Fruit fly (Drosophila melanogaster) whole organism, embryonic: ENCODE results near the gene prt.

Source experiments
- Abd-B ChIP-seq: fragments of 200-800 bp; sonication (Bioruptor generic); optimal IDR thresholded peaks from 2 replicates; lab custom pipeline; 2018; ENCODE audit warnings: missing biosample characterization, mild to moderate bottlenecking, missing genetic modification characterization, moderate library complexity
- BEAF-32 ChIP-seq: fragments of 200-800 bp; sonication (Bioruptor generic); optimal IDR thresholded peaks from 3 replicates; lab custom pipeline; 2017; ENCODE audit warnings: missing biosample characterization, missing genetic modification characterization, mild to moderate bottlenecking, moderate library complexity, missing genetic modification reagents
- CG12769 ChIP-seq: fragments of 200-800 bp; sonication (Bioruptor generic); optimal IDR thresholded peaks from 2 replicates; lab custom pipeline; 2019; ENCODE audit warnings: missing biosample characterization, mild to moderate bottlenecking, missing genetic modification characterization, moderate library complexity
- CG14050 ChIP-seq: fragments of 200-800 bp; sonication (Bioruptor generic); IDR thresholded peaks from 3 replicates; pipeline ENCODE4 v1.3.6; 2022; ENCODE audit warnings: missing biosample characterization, missing genetic modification characterization
- CG15011 ChIP-seq: fragments of 200-800 bp; sonication (Bioruptor generic); optimal IDR thresholded peaks from 3 replicates; lab custom pipeline; 2018; ENCODE audit warnings: missing biosample characterization, mild to moderate bottlenecking, missing genetic modification characterization
- CG16815 ChIP-seq: fragments of 200-800 bp; sonication (Bioruptor generic); optimal IDR thresholded peaks from 3 replicates; lab custom pipeline; 2017; ENCODE audit warnings: missing biosample characterization, mild to moderate bottlenecking, missing genetic modification characterization
- CG1792 ChIP-seq: fragments of 200-800 bp; sonication (Bioruptor generic); optimal IDR thresholded peaks from 2 replicates; lab custom pipeline; 2016; ENCODE audit warnings: missing biosample characterization, missing genetic modification characterization
- CG18599 ChIP-seq: fragments of 200-800 bp; sonication (Bioruptor generic); optimal IDR thresholded peaks from 3 replicates; lab custom pipeline; 2017; ENCODE audit warnings: missing biosample characterization, missing genetic modification characterization, mild to moderate bottlenecking, moderate library complexity, missing genetic modification reagents
- CG2712 ChIP-seq: fragments of 200-800 bp; optimal IDR thresholded peaks from 3 replicates; lab custom pipeline; 2019; ENCODE audit warnings: missing biosample characterization, mild to moderate bottlenecking, missing genetic modification characterization, moderate library complexity
- CG30403 ChIP-seq: fragments of 200-800 bp; sonication (Bioruptor generic); optimal IDR thresholded peaks from 3 replicates; lab custom pipeline; 2016; ENCODE audit warnings: missing biosample characterization, missing genetic modification characterization
- CG31365 ChIP-seq: fragments of 200-800 bp; sonication (Bioruptor generic); optimal IDR thresholded peaks from 2 replicates; lab custom pipeline; 2018; ENCODE audit warnings: missing biosample characterization, mild to moderate bottlenecking, missing genetic modification characterization
- CG32767 ChIP-seq: fragments of 200-800 bp; sonication (Bioruptor generic); IDR thresholded peaks from 2 replicates; pipeline ENCODE4 v1.3.6; 2022; ENCODE audit warnings: missing biosample characterization, missing genetic modification characterization
- CG34224 ChIP-seq: fragments of 200-800 bp; sonication (Bioruptor generic); IDR thresholded peaks from 3 replicates; pipeline ENCODE4 v1.3.6; 2022; ENCODE audit warnings: missing biosample characterization, missing genetic modification characterization; ENCODE audit not compliant: partially characterized antibody
- CG4617 ChIP-seq: fragments of 200-800 bp; sonication (Bioruptor generic); optimal IDR thresholded peaks from 3 replicates; lab custom pipeline; 2016; ENCODE audit warnings: missing biosample characterization, missing genetic modification characterization, borderline replicate concordance
- CG4730 ChIP-seq: fragments of 200-800 bp; sonication (Bioruptor generic); IDR thresholded peaks from 2 replicates; pipeline ENCODE4 v1.3.6; 2022; ENCODE audit warnings: missing biosample characterization, missing genetic modification characterization
- CG6854 ChIP-seq: fragments of 200-800 bp; sonication (Bioruptor generic); optimal IDR thresholded peaks from 3 replicates; lab custom pipeline; 2017; ENCODE audit warnings: missing biosample characterization, mild to moderate bottlenecking, missing genetic modification characterization
- CG7271 ChIP-seq: fragments of 200-800 bp; sonication (Bioruptor generic); optimal IDR thresholded peaks from 2 replicates; lab custom pipeline; 2018; ENCODE audit warnings: missing biosample characterization, mild to moderate bottlenecking, missing genetic modification characterization, moderate library complexity
- CG7963 ChIP-seq: fragments of 200-800 bp; sonication (Bioruptor generic); IDR thresholded peaks from 3 replicates; pipeline ENCODE4 v1.3.6; 2022; ENCODE audit warnings: missing biosample characterization, missing genetic modification characterization; ENCODE audit not compliant: partially characterized antibody
- CG8388 ChIP-seq: fragments of 200-800 bp; sonication (Bioruptor generic); optimal IDR thresholded peaks from 2 replicates; lab custom pipeline; 2019; ENCODE audit warnings: missing biosample characterization, mild to moderate bottlenecking, missing genetic modification characterization, moderate library complexity
- CG8765 ChIP-seq: fragments of 200-800 bp; sonication (Bioruptor generic); IDR thresholded peaks from 2 replicates; pipeline ENCODE4 v1.3.6; 2022; ENCODE audit warnings: missing biosample characterization, missing genetic modification characterization
- Camta ChIP-seq: fragments of 200-800 bp; sonication (Bioruptor generic); optimal IDR thresholded peaks from 2 replicates; lab custom pipeline; 2016; ENCODE audit warnings: missing biosample characterization, missing genetic modification characterization
- D ChIP-seq, 2 experiments: fragments of 200-800 bp in 1 of 2; fragments of >200 bp in 1 of 2; sonication (Bioruptor generic) in 1 of 2; optimal IDR thresholded peaks; 2 replicates in 1 of 2; 3 replicates in 1 of 2; lab custom pipeline; 2017; ENCODE audit warnings: mild to moderate bottlenecking in 1 of 2, missing biosample characterization in 1 of 2, missing genetic modification characterization in 1 of 2, missing genetic modification reagents in 1 of 2
- Dip2 ChIP-seq: fragments of 200-800 bp; sonication (Bioruptor generic); IDR thresholded peaks from 2 replicates; pipeline ENCODE4 v1.3.6; 2022; ENCODE audit warnings: missing biosample characterization, missing genetic modification characterization
- Dref ChIP-seq: fragments of 200-800 bp; sonication (Bioruptor generic); IDR thresholded peaks from 2 replicates; pipeline ENCODE4 v1.3.6; 2022; ENCODE audit warnings: missing biosample characterization, missing genetic modification characterization
- E2f2 ChIP-seq: fragments of 200-800 bp; sonication (Bioruptor generic); IDR thresholded peaks from 2 replicates; pipeline ENCODE4 v1.3.6; 2022; ENCODE audit warnings: missing biosample characterization, missing genetic modification characterization
- HmgZ ChIP-seq: fragments of 200-800 bp; sonication (Bioruptor generic); optimal IDR thresholded peaks from 2 replicates; lab custom pipeline; 2018; ENCODE audit warnings: missing biosample characterization, mild to moderate bottlenecking, missing genetic modification characterization
- MESR4 ChIP-seq: fragments of 200-800 bp; sonication (Bioruptor generic); optimal IDR thresholded peaks from 2 replicates; lab custom pipeline; 2018; ENCODE audit warnings: missing biosample characterization, mild to moderate bottlenecking, missing genetic modification characterization, moderate library complexity
- NC2α ChIP-seq: fragments of 200-800 bp; sonication (Bioruptor generic); optimal IDR thresholded peaks from 2 replicates; lab custom pipeline; 2016; ENCODE audit warnings: missing biosample characterization, missing genetic modification characterization
- NK7.1 ChIP-seq: fragments of 200-800 bp; sonication (Bioruptor generic); optimal IDR thresholded peaks from 3 replicates; lab custom pipeline; 2016; ENCODE audit warnings: missing biosample characterization, missing genetic modification characterization
- Nf-YB ChIP-seq: fragments of 200-800 bp; sonication (Bioruptor generic); optimal IDR thresholded peaks from 3 replicates; lab custom pipeline; 2019; ENCODE audit warnings: missing biosample characterization, mild to moderate bottlenecking, missing genetic modification characterization, moderate library complexity
- Opbp ChIP-seq: fragments of 200-800 bp; sonication (Bioruptor generic); IDR thresholded peaks from 3 replicates; pipeline ENCODE4 v1.3.6; 2022; ENCODE audit warnings: missing biosample characterization, missing genetic modification characterization; ENCODE audit not compliant: partially characterized antibody
- Rfx ChIP-seq: fragments of 200-800 bp; sonication (Bioruptor generic); IDR thresholded peaks from 2 replicates; pipeline ENCODE4 v1.3.6; 2022; ENCODE audit warnings: missing biosample characterization, missing genetic modification characterization
- Sox102F ChIP-seq: fragments of 200-800 bp; sonication (Bioruptor generic); optimal IDR thresholded peaks from 2 replicates; lab custom pipeline; 2018; ENCODE audit warnings: missing biosample characterization, mild to moderate bottlenecking, missing genetic modification characterization, moderate library complexity
- Usf ChIP-seq: fragments of 200-800 bp; sonication (Bioruptor generic); optimal IDR thresholded peaks from 2 replicates; lab custom pipeline; 2017; ENCODE audit warnings: missing genotype, missing biosample characterization, missing genetic modification characterization
- ab ChIP-seq: fragments of 200-800 bp; sonication (Bioruptor generic); optimal IDR thresholded peaks from 2 replicates; lab custom pipeline; 2016; ENCODE audit warnings: missing biosample characterization, missing genetic modification characterization
- az2 ChIP-seq: fragments of 200-800 bp; sonication (Bioruptor generic); optimal IDR thresholded peaks from 3 replicates; lab custom pipeline; 2016; ENCODE audit warnings: missing biosample characterization, missing genetic modification characterization
- dysf ChIP-seq: fragments of 200-800 bp; sonication (Bioruptor generic); IDR thresholded peaks from 3 replicates; pipeline ENCODE4 v1.3.6; 2022; ENCODE audit warnings: missing biosample characterization, missing genetic modification characterization
- gfzf ChIP-seq: fragments of 200-800 bp; sonication (Bioruptor generic); optimal IDR thresholded peaks from 2 replicates; lab custom pipeline; 2016; ENCODE audit warnings: missing biosample characterization, mild to moderate bottlenecking, missing genetic modification characterization, moderate library complexity
- lmd ChIP-seq: fragments of 200-800 bp; sonication (Bioruptor generic); IDR thresholded peaks from 2 replicates; pipeline ENCODE4 v1.3.6; 2022; ENCODE audit warnings: missing biosample characterization, missing genetic modification characterization
- lola ChIP-seq, 3 experiments: fragments of >200 bp in 2 of 3; fragments of 200-800 bp in 1 of 3; sonication (Bioruptor generic) in 1 of 3; optimal IDR thresholded peaks; 2 replicates each; lab custom pipeline; 2017 to 2019; ENCODE audit warnings: missing biosample characterization in 3 of 3, missing genetic modification characterization in 3 of 3, mild to moderate bottlenecking in 1 of 3, moderate library complexity in 1 of 3
- nom ChIP-seq: fragments of 200-800 bp; sonication (Bioruptor generic); optimal IDR thresholded peaks from 2 replicates; lab custom pipeline; 2017; ENCODE audit warnings: missing biosample characterization, missing genetic modification characterization, mild to moderate bottlenecking, moderate library complexity, missing genetic modification reagents
- peb ChIP-seq: fragments of 200-800 bp; sonication (Bioruptor generic); IDR thresholded peaks from 2 replicates; pipeline ENCODE4 v1.3.6; 2022; ENCODE audit warnings: missing biosample characterization, missing genetic modification characterization
- pum ChIP-seq: fragments of 200-800 bp; sonication (Bioruptor generic); optimal IDR thresholded peaks from 2 replicates; lab custom pipeline; 2016; ENCODE audit warnings: missing biosample characterization, missing genetic modification characterization
- slbo ChIP-seq: fragments of 200-800 bp; sonication (Bioruptor generic); IDR thresholded peaks from 2 replicates; pipeline ENCODE4 v1.3.6; 2022; ENCODE audit warnings: missing biosample characterization, missing genetic modification characterization
- toy ChIP-seq: fragments of 200-800 bp; sonication (Bioruptor generic); IDR thresholded peaks from 2 replicates; pipeline ENCODE4 v1.3.6; 2022; ENCODE audit warnings: missing biosample characterization, missing genetic modification characterization
- tx ChIP-seq: fragments of 200-800 bp; sonication (Bioruptor generic); optimal IDR thresholded peaks from 2 replicates; lab custom pipeline; 2016; ENCODE audit warnings: missing biosample characterization, missing genetic modification characterization
- vfl ChIP-seq: fragments of 200-800 bp; sonication (Bioruptor generic); optimal IDR thresholded peaks from 2 replicates; lab custom pipeline; 2016; ENCODE audit warnings: missing biosample characterization, missing genetic modification characterization

Gene prt

DNA sequence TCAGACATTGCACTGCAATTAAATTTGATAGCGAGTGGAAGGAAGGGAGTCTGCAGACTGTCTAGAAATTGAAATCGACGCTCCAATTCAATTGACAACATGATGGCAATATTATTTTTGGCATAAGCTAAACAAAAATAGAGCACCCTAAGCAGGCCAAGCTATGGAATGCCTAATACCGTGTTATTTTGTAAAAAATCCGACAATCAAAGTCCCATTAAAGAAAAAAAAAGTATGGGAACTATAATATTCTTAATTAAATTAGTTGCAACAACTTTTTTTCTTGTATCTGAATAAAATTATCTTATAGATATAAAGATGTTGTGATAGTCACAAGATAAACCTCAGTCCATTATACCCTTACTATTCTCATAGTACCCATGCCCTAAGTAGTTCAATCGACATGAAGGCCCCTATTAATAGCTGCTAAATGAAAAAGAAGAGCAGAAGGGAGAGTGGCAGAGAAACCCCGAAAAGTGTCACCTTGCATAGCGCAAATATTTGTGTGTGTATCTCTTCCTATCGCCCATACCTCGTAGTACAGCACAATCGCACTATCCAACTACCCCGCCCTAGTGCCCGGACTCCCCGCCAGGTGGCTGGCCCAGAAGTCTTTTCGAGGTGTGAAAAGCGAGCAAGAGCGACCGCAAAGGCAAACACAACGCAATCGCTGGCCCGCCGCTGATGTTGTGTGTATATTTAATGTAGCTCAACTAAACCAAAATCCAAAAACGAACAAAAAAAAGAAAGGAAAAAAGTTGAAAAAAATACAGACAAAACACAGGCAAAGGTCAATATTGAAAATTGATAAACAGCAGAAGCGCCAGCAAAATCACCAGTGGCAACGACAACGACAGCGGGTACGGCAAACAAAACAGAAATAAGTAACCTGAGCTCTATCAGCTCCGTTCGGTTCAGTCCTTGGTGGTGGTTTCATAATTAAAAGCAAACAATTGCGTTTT is 41.2 kb downstream of the prt start (continued):
- TF ChIP-seq CG4617 (GFP tag; lab: Kevin White, UChicago) (peak; percentile 29), Dip2 (no peak), CG4730 (GFP tag; lab: Robert Waterston, UW) (no peak), gfzf (GFP tag; lab: Kevin White, UChicago) (no peak), BEAF-32 (GFP tag; lab: Kevin White, UChicago) (no peak), Nf-YB (GFP tag; lab: Kevin White, UChicago) (peak; percentile 65), CG34224 (GFP tag; lab: Robert Waterston, UW) (no peak), CG7963 (GFP tag; lab: Robert Waterston, UW) (no peak), CG16815 (GFP tag; lab: Kevin White, UChicago) (peak; percentile 26), tx (no peak), CG8765 (GFP tag; lab: Robert Waterston, UW) (no peak), Abd-B (GFP tag; lab: Kevin White, UChicago) (no peak), CG7271 (tag; lab: Kevin White, UChicago) (peak; percentile 44), CG18599 (GFP tag; lab: Kevin White, UChicago) (peak; percentile 82), Sox102F (GFP tag; lab: Kevin White, UChicago) (peak; percentile 35), Dref (no peak), lola (GFP tag; optimal IDR thresholded peaks at IDR 0.05; lab: Kevin White, UChicago) (peak in 1 of 3 experiments; percentile 82), CG2712 (tag; lab: Kevin White, UChicago) (peak; percentile 47), CG8388 (peak; percentile 3), D (optimal IDR thresholded peaks at IDR 0.05; lab: Kevin White, UChicago) (no peak), D (GFP tag; optimal IDR thresholded peaks at IDR 0.05; lab: Kevin White, UChicago) (peak; percentile 75), az2 (GFP tag; lab: Kevin White, UChicago) (no peak), nom (GFP tag; lab: Kevin White, UChicago) (peak; percentile 0), CG1792 (GFP tag; lab: Kevin White, UChicago) (peak; percentile 22), pum (GFP tag; lab: Kevin White, UChicago) (peak; percentile 56), CG30403 (no peak), vfl (GFP tag; lab: Kevin White, UChicago) (no peak), ab (GFP tag; lab: Kevin White, UChicago) (no peak), NK7.1 (GFP tag; lab: Kevin White, UChicago) (peak; percentile 83), HmgZ (tag; lab: Kevin White, UChicago) (peak; percentile 66), Opbp (no peak), CG32767 (peak; percentile 50; the same call in 1 of the 2 replicates), dysf (GFP tag; lab: Robert Waterston, UW) (peak; percentile 57; the same call in 2 of the 3 replicates), lmd (GFP tag; lab: Robert Waterston, UW) (no peak), CG12769 (tag; lab: Kevin White, UChicago) (peak; percentile 65), Camta (GFP tag; lab: Kevin White, UChicago) (peak; percentile 75), slbo (0 out of 2 replicates have a peak, but pooled peaks have one; percentile 10), toy (GFP tag; lab: Robert Waterston, UW) (no peak), CG31365 (peak; percentile 52), E2f2 (GFP tag; lab: Robert Waterston, UW) (no peak; the same call in 1 of the 2 replicates), MESR4 (no peak), CG14050 (GFP tag; lab: Robert Waterston, UW) (0 out of 3 replicates have a peak, but pooled peaks have one; percentile 35), CG15011 (peak; percentile 80), NC2α (GFP tag; lab: Kevin White, UChicago) (peak; percentile 73), Usf (GFP tag; lab: Kevin White, UChicago) (peak; percentile 16), Rfx (GFP tag; lab: Robert Waterston, UW) (peak; percentile 40; the same call in 1 of the 2 replicates), peb (GFP tag; lab: Robert Waterston, UW) (no peak), CG6854 (peak; percentile 51)
